Worm (Caenorhabditis elegans) whole organism, L3 larva: Measurements from ENCODE around the gene nhr-39.

Experiments
- ama-1 ChIP-seq: fragments of 150-350 bp; optimal IDR thresholded peaks from 2 replicates; lab custom pipeline; 2018
- lsy-12 ChIP-seq: sonication (generic microtip); optimal IDR thresholded peaks from 2 replicates; lab custom pipeline; 2016; ENCODE audit warnings: mild to moderate bottlenecking, missing genetic modification characterization, missing compliant biosample characterization
- nfya-1 ChIP-seq: sonication (generic microtip); optimal IDR thresholded peaks from 2 replicates; lab custom pipeline; 2017; ENCODE audit warnings: missing genetic modification characterization, mild to moderate bottlenecking, missing compliant biosample characterization, antibody characterized with exemption, moderate library complexity; ENCODE audit not compliant: insufficient read depth
- nhr-237 ChIP-seq: fragments of 150-350 bp; optimal IDR thresholded peaks from 2 replicates; lab custom pipeline; 2014; ENCODE audit warnings: missing biosample characterization, missing genetic modification characterization

DNA sequence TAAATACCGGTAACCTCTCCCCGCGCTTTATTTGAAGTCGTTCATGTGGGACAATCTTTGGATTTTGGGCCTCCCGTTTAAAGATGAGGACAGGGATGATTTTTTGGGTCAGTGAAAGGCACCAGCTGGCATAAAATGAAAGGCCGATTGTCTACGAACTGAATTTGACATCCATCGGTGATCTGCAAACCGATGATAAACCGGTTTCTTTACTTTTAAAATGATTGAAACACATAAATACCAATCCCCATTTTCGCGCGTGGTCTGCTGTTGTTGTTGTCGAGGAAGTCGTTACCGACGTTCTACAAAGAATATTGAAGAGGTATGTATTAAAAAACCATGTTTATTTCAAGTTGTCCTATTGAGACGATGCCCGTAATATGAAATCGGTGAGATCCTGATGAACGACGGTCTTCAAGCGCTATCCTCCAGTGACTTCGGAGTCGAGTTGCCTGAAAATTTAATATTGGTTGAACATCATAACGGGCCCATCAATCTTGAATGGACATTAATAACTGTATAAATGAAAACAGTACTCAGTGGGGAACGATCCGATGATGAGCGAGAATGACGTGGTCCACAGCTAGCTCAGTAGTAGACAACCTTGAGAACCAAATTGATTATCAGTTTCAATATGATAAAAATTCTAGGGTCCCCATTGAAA is 40.0 kb downstream of the nhr-39 start:
- TF ChIP-seq lsy-12 (tag; lab: Kevin White, UChicago) = no peak
- no peak for TF ChIP-seq nhr-237 (tag; lab: Kevin White, UChicago)
- peak; percentile 42 for TF ChIP-seq ama-1
- TF ChIP-seq nfya-1 (tag; lab: Kevin White, UChicago) = no peak
